Fruit fly (Drosophila melanogaster) whole organism, embryonic: ENCODE results near the gene dlg1.
A peak's percentile ranks its signal among the peaks of the same experiment; 100 is the strongest.

Experiments used
- ATbp ChIP-seq: fragments of 200-800 bp; sonication (Bioruptor generic); optimal IDR thresholded peaks from 2 replicates; lab custom pipeline; 2017; ENCODE audit warnings: missing biosample characterization, mild to moderate bottlenecking, missing genetic modification characterization, missing genetic modification reagents
- B-H1 ChIP-seq: fragments of 200-800 bp; sonication (Bioruptor generic); IDR thresholded peaks from 3 replicates; pipeline ENCODE4 v1.3.6; 2022; ENCODE audit warnings: missing biosample characterization, missing genetic modification characterization
- CG11093 ChIP-seq: fragments of 200-800 bp; sonication (Bioruptor generic); IDR thresholded peaks from 3 replicates; pipeline ENCODE4 v1.3.6; 2022; ENCODE audit warnings: missing biosample characterization, missing genetic modification characterization
- CG11398 ChIP-seq: fragments of 200-800 bp; sonication (Bioruptor generic); optimal IDR thresholded peaks from 2 replicates; lab custom pipeline; 2016; ENCODE audit warnings: missing biosample characterization, missing genetic modification characterization
- CG11560 ChIP-seq: fragments of 200-800 bp; sonication (Bioruptor generic); IDR thresholded peaks from 3 replicates; pipeline ENCODE4 v1.3.6; 2022; ENCODE audit warnings: missing biosample characterization, missing genetic modification characterization
- CG13775 ChIP-seq: fragments of 200-800 bp; sonication (Bioruptor generic); optimal IDR thresholded peaks from 3 replicates; lab custom pipeline; 2017; ENCODE audit warnings: missing biosample characterization, mild to moderate bottlenecking, missing genetic modification characterization
- CG18599 ChIP-seq: fragments of 200-800 bp; sonication (Bioruptor generic); optimal IDR thresholded peaks from 3 replicates; lab custom pipeline; 2017; ENCODE audit warnings: missing biosample characterization, missing genetic modification characterization, mild to moderate bottlenecking, moderate library complexity, missing genetic modification reagents
- CG18619 ChIP-seq: fragments of 200-800 bp; sonication (Bioruptor generic); optimal IDR thresholded peaks from 3 replicates; lab custom pipeline; 2017; ENCODE audit warnings: missing biosample characterization, mild to moderate bottlenecking, missing genetic modification characterization
- CG2889 ChIP-seq: fragments of 200-800 bp; sonication (Bioruptor generic); IDR thresholded peaks from 3 replicates; pipeline ENCODE4 v1.3.6; 2022; ENCODE audit warnings: missing biosample characterization, missing genetic modification characterization
- CG3065 ChIP-seq: fragments of 200-800 bp; sonication (Bioruptor generic); optimal IDR thresholded peaks from 2 replicates; lab custom pipeline; 2016; ENCODE audit warnings: missing biosample characterization, missing genetic modification characterization
- CG32772 ChIP-seq: fragments of 200-800 bp; sonication (Bioruptor generic); IDR thresholded peaks from 2 replicates; pipeline ENCODE4 v1.3.6; 2022; ENCODE audit warnings: missing biosample characterization, missing genetic modification characterization
- CG6254 ChIP-seq: fragments of 200-800 bp; sonication (Bioruptor generic); optimal IDR thresholded peaks from 3 replicates; lab custom pipeline; 2017; ENCODE audit warnings: mild to moderate bottlenecking, missing biosample characterization, missing genetic modification reagents, missing genetic modification characterization
- CG6765 ChIP-seq: fragments of 200-800 bp; sonication (Bioruptor generic); optimal IDR thresholded peaks from 3 replicates; lab custom pipeline; 2017; ENCODE audit warnings: missing biosample characterization, mild to moderate bottlenecking, missing genetic modification characterization
- CG7839 ChIP-seq: fragments of 200-800 bp; sonication (Bioruptor generic); optimal IDR thresholded peaks from 3 replicates; lab custom pipeline; 2018; ENCODE audit warnings: missing biosample characterization, mild to moderate bottlenecking, missing genetic modification characterization, moderate library complexity
- CG7987 ChIP-seq: fragments of 200-800 bp; sonication (Bioruptor generic); optimal IDR thresholded peaks from 2 replicates; lab custom pipeline; 2018; ENCODE audit warnings: missing biosample characterization, mild to moderate bottlenecking, missing genetic modification characterization, moderate library complexity
- CG8281 ChIP-seq: fragments of 200-800 bp; sonication (Bioruptor generic); optimal IDR thresholded peaks from 2 replicates; lab custom pipeline; 2018; ENCODE audit warnings: missing biosample characterization, mild to moderate bottlenecking, missing genetic modification characterization, moderate library complexity
- CG9817 ChIP-seq: fragments of 200-800 bp; sonication (Bioruptor generic); optimal IDR thresholded peaks from 2 replicates; lab custom pipeline; 2018; ENCODE audit warnings: missing biosample characterization, mild to moderate bottlenecking, missing genetic modification characterization, moderate library complexity
- CG9876 ChIP-seq: fragments of 200-800 bp; sonication (Bioruptor generic); optimal IDR thresholded peaks from 2 replicates; lab custom pipeline; 2016; ENCODE audit warnings: missing biosample characterization, missing genetic modification characterization
- Dll ChIP-seq: fragments of 200-800 bp; sonication (Bioruptor generic); IDR thresholded peaks from 4 replicates; pipeline ENCODE4 v1.3.6; 2022; ENCODE audit warnings: missing biosample characterization, missing genetic modification characterization; ENCODE audit not compliant: partially characterized antibody
- Dref ChIP-seq: fragments of 200-800 bp; sonication (Bioruptor generic); IDR thresholded peaks from 2 replicates; pipeline ENCODE4 v1.3.6; 2022; ENCODE audit warnings: missing biosample characterization, missing genetic modification characterization
- E2f2 ChIP-seq: fragments of 200-800 bp; sonication (Bioruptor generic); IDR thresholded peaks from 2 replicates; pipeline ENCODE4 v1.3.6; 2022; ENCODE audit warnings: missing biosample characterization, missing genetic modification characterization
- Ets65A ChIP-seq: fragments of 200-800 bp; sonication (Bioruptor generic); peaks from one replicate; lab custom pipeline; 2016; ENCODE audit warnings: missing biosample characterization, missing genetic modification characterization
- Gug ChIP-seq: fragments of 200-800 bp; sonication (Bioruptor generic); IDR thresholded peaks from 4 replicates; pipeline ENCODE4 v1.3.6; 2022; ENCODE audit warnings: missing biosample characterization, missing genetic modification characterization
- Hand ChIP-seq: fragments of 200-800 bp; sonication (Bioruptor generic); optimal IDR thresholded peaks from 2 replicates; lab custom pipeline; 2017; ENCODE audit warnings: mild to moderate bottlenecking, missing biosample characterization, missing genetic modification reagents, missing genetic modification characterization
- HmgZ ChIP-seq: fragments of 200-800 bp; sonication (Bioruptor generic); optimal IDR thresholded peaks from 2 replicates; lab custom pipeline; 2018; ENCODE audit warnings: missing biosample characterization, mild to moderate bottlenecking, missing genetic modification characterization
- NK7.1 ChIP-seq: fragments of 200-800 bp; sonication (Bioruptor generic); optimal IDR thresholded peaks from 3 replicates; lab custom pipeline; 2016; ENCODE audit warnings: missing biosample characterization, missing genetic modification characterization
- Taf1 ChIP-seq: fragments of 200-800 bp; sonication (Bioruptor generic); IDR thresholded peaks from 2 replicates; pipeline ENCODE4 v1.3.6; 2022; ENCODE audit warnings: missing biosample characterization, missing genetic modification characterization
- Xrp1 ChIP-seq: fragments of 200-800 bp; sonication (Bioruptor generic); IDR thresholded peaks from 2 replicates; pipeline ENCODE4 v1.3.6; 2022; ENCODE audit warnings: missing biosample characterization, missing genetic modification characterization
- aop ChIP-seq: fragments of 200-800 bp; sonication (Bioruptor generic); IDR thresholded peaks from 2 replicates; pipeline ENCODE4 v1.3.6; 2022; ENCODE audit warnings: missing biosample characterization, missing genetic modification characterization
- bowl ChIP-seq: fragments of 200-800 bp; sonication (Bioruptor generic); IDR thresholded peaks from 2 replicates; pipeline ENCODE4 v1.3.6; 2022; ENCODE audit warnings: missing biosample characterization, missing genetic modification characterization
- chif ChIP-seq, 2 experiments: fragments of 200-800 bp; sonication (Bioruptor generic); optimal IDR thresholded peaks; 3 replicates each; lab custom pipeline; 2016; ENCODE audit warnings: missing biosample characterization in 2 of 2, missing genetic modification characterization in 2 of 2
- chinmo ChIP-seq: fragments of 200-800 bp; sonication (Bioruptor generic); IDR thresholded peaks from 4 replicates; pipeline ENCODE4 v1.3.6; 2022; ENCODE audit warnings: missing biosample characterization, missing genetic modification characterization; ENCODE audit not compliant: partially characterized antibody
- chn ChIP-seq: fragments of 200-800 bp; sonication (Bioruptor generic); optimal IDR thresholded peaks from 2 replicates; lab custom pipeline; 2016; ENCODE audit warnings: missing biosample characterization, missing genetic modification characterization
- ci ChIP-seq: fragments of 200-800 bp; sonication (Bioruptor generic); IDR thresholded peaks from 3 replicates; pipeline ENCODE4 v1.3.6; 2022; ENCODE audit warnings: missing biosample characterization, missing genetic modification characterization
- cwo ChIP-seq: fragments of 200-800 bp; sonication (Bioruptor generic); optimal IDR thresholded peaks from 3 replicates; lab custom pipeline; 2017; ENCODE audit warnings: missing biosample characterization, missing genetic modification characterization, mild to moderate bottlenecking, moderate library complexity, missing genetic modification reagents
- danr ChIP-seq: fragments of 200-800 bp; sonication (Bioruptor generic); IDR thresholded peaks from 2 replicates; pipeline ENCODE4 v1.3.6; 2022; ENCODE audit warnings: missing biosample characterization, missing genetic modification characterization
- ftz-f1 ChIP-seq: fragments of 200-800 bp; sonication (Bioruptor generic); optimal IDR thresholded peaks from 2 replicates; lab custom pipeline; 2016; ENCODE audit warnings: missing biosample characterization, missing genetic modification characterization
- grn ChIP-seq: fragments of 200-800 bp; sonication (Bioruptor generic); optimal IDR thresholded peaks from 3 replicates; lab custom pipeline; 2017; ENCODE audit warnings: missing biosample characterization, missing genetic modification characterization
- hbn ChIP-seq: fragments of 200-800 bp; sonication (Bioruptor generic); IDR thresholded peaks from 2 replicates; pipeline ENCODE4 v1.3.6; 2022; ENCODE audit warnings: missing biosample characterization, missing genetic modification characterization; ENCODE audit not compliant: partially characterized antibody
- mam ChIP-seq: fragments of 200-800 bp; sonication (Bioruptor generic); optimal IDR thresholded peaks from 3 replicates; lab custom pipeline; 2016; ENCODE audit warnings: missing biosample characterization, missing genetic modification characterization
- oc ChIP-seq: fragments of 200-800 bp; sonication (Bioruptor generic); optimal IDR thresholded peaks from 2 replicates; lab custom pipeline; 2018; ENCODE audit warnings: missing biosample characterization, mild to moderate bottlenecking, missing genetic modification characterization, moderate library complexity
- onecut ChIP-seq: fragments of 200-800 bp; sonication (Bioruptor generic); IDR thresholded peaks from 2 replicates; pipeline ENCODE4 v1.3.6; 2022; ENCODE audit warnings: missing biosample characterization, missing genetic modification characterization
- otp ChIP-seq: fragments of 200-800 bp; sonication (Bioruptor generic); IDR thresholded peaks from 3 replicates; pipeline ENCODE4, ENCODE4 v1.3.6; 2022; ENCODE audit warnings: missing biosample characterization, missing genetic modification characterization
- pfk ChIP-seq: fragments of 200-800 bp; sonication (Bioruptor generic); optimal IDR thresholded peaks from 2 replicates; lab custom pipeline; 2018; ENCODE audit warnings: missing biosample characterization, mild to moderate bottlenecking, missing genetic modification characterization, moderate library complexity
- pum ChIP-seq: fragments of 200-800 bp; sonication (Bioruptor generic); optimal IDR thresholded peaks from 2 replicates; lab custom pipeline; 2016; ENCODE audit warnings: missing biosample characterization, missing genetic modification characterization
- repo ChIP-seq: fragments of 200-800 bp; sonication (Bioruptor generic); optimal IDR thresholded peaks from 2 replicates; lab custom pipeline; 2016; ENCODE audit warnings: missing biosample characterization, missing genetic modification characterization
- run ChIP-seq: fragments of 200-800 bp; sonication (Bioruptor generic); optimal IDR thresholded peaks from 3 replicates; lab custom pipeline; 2018; ENCODE audit warnings: missing biosample characterization, mild to moderate bottlenecking, missing genetic modification characterization
- sob ChIP-seq: fragments of 200-800 bp; sonication (Bioruptor generic); IDR thresholded peaks from 2 replicates; pipeline ENCODE4 v1.3.6; 2022; ENCODE audit warnings: missing biosample characterization, missing genetic modification characterization
- ssp ChIP-seq: fragments of 200-800 bp; sonication (Bioruptor generic); IDR thresholded peaks from 2 replicates; pipeline ENCODE4 v1.3.6; 2022; ENCODE audit warnings: missing biosample characterization, missing genetic modification characterization
- vfl ChIP-seq: fragments of 200-800 bp; sonication (Bioruptor generic); optimal IDR thresholded peaks from 2 replicates; lab custom pipeline; 2016; ENCODE audit warnings: missing biosample characterization, missing genetic modification characterization

dlg1 gene

dm6 chrX:11446792-11447405 is 77.4 kb downstream of the dlg1 start (continued):
- peak; percentile 38 for TF ChIP-seq grn (GFP tag; lab: Kevin White, UChicago)
- peak; percentile 78 for TF ChIP-seq CG18619 (GFP tag; lab: Kevin White, UChicago)
- TF ChIP-seq oc (tag; lab: Kevin White, UChicago) = no peak
- TF ChIP-seq mam (GFP tag; lab: Kevin White, UChicago) = peak; percentile 94
- 0 out of 3 replicates have a peak, but pooled peaks have one; percentile 47 for TF ChIP-seq CG11093
- TF ChIP-seq cwo = peak; percentile 83
- peak; percentile 65 for TF ChIP-seq CG9876 (GFP tag; lab: Kevin White, UChicago)
- TF ChIP-seq CG32772 = peak; percentile 77
- TF ChIP-seq CG2889 (GFP tag; lab: Robert Waterston, UW) = peak; percentile 73; the same call in 1 of the 3 replicates
- TF ChIP-seq Dref (GFP tag; lab: Robert Waterston, UW) = no peak
- TF ChIP-seq chn = peak; percentile 47
- TF ChIP-seq CG18599 (GFP tag; lab: Kevin White, UChicago) = peak; percentile 91
- TF ChIP-seq repo (GFP tag; lab: Kevin White, UChicago) = peak; percentile 4
- peak; percentile 68 for TF ChIP-seq NK7.1 (GFP tag; lab: Kevin White, UChicago)
- peak; percentile 91 for TF ChIP-seq Taf1 (GFP tag; lab: Robert Waterston, UW)
- TF ChIP-seq chinmo (GFP tag; lab: Robert Waterston, UW) = 0 out of 4 replicates have a peak, but pooled peaks have one; percentile 57
- peak; percentile 91 for TF ChIP-seq HmgZ (tag; lab: Kevin White, UChicago)
- TF ChIP-seq onecut (GFP tag; lab: Robert Waterston, UW) = peak; percentile 59
- TF ChIP-seq CG7987 (GFP tag; lab: Kevin White, UChicago) = peak; percentile 20
- TF ChIP-seq Ets65A = peak; percentile 95
- TF ChIP-seq CG11560 (tag; lab: Robert Waterston, UW) = peak; percentile 69; the same call in 2 of the 3 replicates
- TF ChIP-seq hbn (GFP tag; lab: Robert Waterston, UW) = no peak
- peak; percentile 44 for TF ChIP-seq CG11398 (GFP tag; lab: Kevin White, UChicago)
- TF ChIP-seq run (tag; lab: Kevin White, UChicago) = no peak
- TF ChIP-seq B-H1 (GFP tag; lab: Robert Waterston, UW) = peak; percentile 71
- peak; percentile 90 for TF ChIP-seq Gug (GFP tag; lab: Robert Waterston, UW)
- peak; percentile 48 for TF ChIP-seq ftz-f1
- peak; percentile 88 for TF ChIP-seq CG7839 (tag; lab: Kevin White, UChicago)
- no peak for TF ChIP-seq pum (GFP tag; lab: Kevin White, UChicago)
- peak; percentile 51 for TF ChIP-seq danr
- no peak for TF ChIP-seq pfk (GFP tag; lab: Kevin White, UChicago)
- TF ChIP-seq sob (GFP tag; lab: Robert Waterston, UW) = peak; percentile 89
- TF ChIP-seq CG8281 = peak; percentile 29
- TF ChIP-seq E2f2 = peak; percentile 27
- TF ChIP-seq CG6254 (GFP tag; lab: Kevin White, UChicago) = no peak
- TF ChIP-seq bowl (GFP tag; lab: Robert Waterston, UW) = no peak
- peak; percentile 31; the same call in 1 of the 2 replicates for TF ChIP-seq ssp (GFP tag; lab: Robert Waterston, UW)
- peak; percentile 59 for TF ChIP-seq CG13775 (GFP tag; lab: Kevin White, UChicago)
- 0 out of 3 replicates have a peak, but pooled peaks have one; percentile 46 for TF ChIP-seq otp (GFP tag; lab: Robert Waterston, UW)
- TF ChIP-seq aop (GFP tag; lab: Robert Waterston, UW) = 0 out of 2 replicates have a peak, but pooled peaks have one; percentile 9
- TF ChIP-seq CG3065 (GFP tag; lab: Kevin White, UChicago) = peak; percentile 3
- peak; percentile 30 for TF ChIP-seq ATbp (GFP tag; lab: Kevin White, UChicago)
- TF ChIP-seq CG9817 (tag; lab: Kevin White, UChicago) = peak; percentile 86
- TF ChIP-seq CG6765 (GFP tag; lab: Kevin White, UChicago) = peak; percentile 39
- peak; percentile 54 for TF ChIP-seq vfl (GFP tag; lab: Kevin White, UChicago)
- TF ChIP-seq chif (GFP tag; optimal IDR thresholded peaks at IDR 0.05; lab: Kevin White, UChicago) = peak; percentile 49 to 72
- TF ChIP-seq Hand = peak; percentile 70
- TF ChIP-seq Xrp1 (GFP tag; lab: Robert Waterston, UW) = peak; percentile 61
- TF ChIP-seq ci (GFP tag; lab: Robert Waterston, UW) = peak; percentile 78
- no peak for TF ChIP-seq Dll (GFP tag; lab: Robert Waterston, UW)
